Worm (Caenorhabditis elegans) whole organism, early embryonic: ENCODE data around the gene Y54F10AM.6.
A peak's percentile ranks its signal among the peaks of the same experiment; 100 is the strongest.

Experiments used
- B0310.2 ChIP-seq: sonication (generic microtip); optimal IDR thresholded peaks from 2 replicates; lab custom pipeline; 2016; ENCODE audit warnings: mild to moderate bottlenecking, missing genetic modification characterization, missing compliant biosample characterization
- F13C5.2 ChIP-seq: sonication (generic microtip); optimal IDR thresholded peaks from 2 replicates; lab custom pipeline; 2017; ENCODE audit warnings: mild to moderate bottlenecking, missing genetic modification characterization, inconsistent platforms, missing compliant biosample characterization
- aly-1 ChIP-seq: sonication (generic microtip); optimal IDR thresholded peaks from 2 replicates; lab custom pipeline; 2016; ENCODE audit warnings: missing genetic modification characterization, missing compliant biosample characterization
- ama-1 ChIP-seq: fragments of 150-350 bp; optimal IDR thresholded peaks from 2 replicates; lab custom pipeline; 2014
- ceh-13 ChIP-seq: fragments of 200-800 bp; sonication (Bioruptor generic); optimal IDR thresholded peaks from 2 replicates; lab custom pipeline; 2018; ENCODE audit warnings: mild to moderate bottlenecking, missing genetic modification characterization, missing compliant biosample characterization
- ceh-36 ChIP-seq: sonication (generic microtip); optimal IDR thresholded peaks from 2 replicates; lab custom pipeline; 2016; ENCODE audit warnings: missing genetic modification characterization, inconsistent platforms, missing compliant biosample characterization
- ets-7 ChIP-seq: sonication (generic microtip); optimal IDR thresholded peaks from 2 replicates; lab custom pipeline; 2016; ENCODE audit warnings: missing genotype, missing genetic modification characterization, missing compliant biosample characterization
- flt-1 ChIP-seq: fragments of 200-800 bp; sonication (Bioruptor generic); IDR thresholded peaks from 2 replicates; pipeline ENCODE4 v1.3.6; 2022; ENCODE audit warnings: missing genetic modification characterization, missing compliant biosample characterization
- hmbx-1 ChIP-seq: sonication (generic microtip); optimal IDR thresholded peaks from 2 replicates; lab custom pipeline; 2016; ENCODE audit warnings: mild to moderate bottlenecking, missing genetic modification characterization, missing compliant biosample characterization
- hmg-4 ChIP-seq: fragments of 200-800 bp; sonication (Bioruptor generic); optimal IDR thresholded peaks from 2 replicates; lab custom pipeline; 2018; ENCODE audit warnings: mild to moderate bottlenecking, missing genetic modification characterization, missing compliant biosample characterization
- hnd-1 ChIP-seq: sonication (generic microtip); optimal IDR thresholded peaks from 2 replicates; lab custom pipeline; 2016; ENCODE audit warnings: missing genetic modification characterization, missing compliant biosample characterization
- pes-1 ChIP-seq: fragments of 200-800 bp; sonication (Bioruptor generic); IDR thresholded peaks from 2 replicates; pipeline ENCODE4 v1.3.6; 2022; ENCODE audit warnings: missing genetic modification reagents, missing genetic modification characterization, missing compliant biosample characterization
- scrt-1 ChIP-seq: fragments of 200-800 bp; sonication (Bioruptor generic); IDR thresholded peaks from 2 replicates; pipeline ENCODE4 v1.3.6; 2022; ENCODE audit warnings: missing genetic modification characterization, missing compliant biosample characterization
- sea-1 ChIP-seq: fragments of 200-800 bp; sonication (Bioruptor generic); conservative IDR thresholded peaks from 2 replicates; pipeline ENCODE4 v1.3.6; 2022; ENCODE audit warnings: missing genetic modification characterization, missing compliant biosample characterization
- tbx-11 ChIP-seq: fragments of 200-800 bp; sonication (Bioruptor generic); IDR thresholded peaks from 2 replicates; pipeline ENCODE4 v1.3.6; 2022; ENCODE audit warnings: missing genetic modification characterization, missing compliant biosample characterization
- tbx-37 ChIP-seq: fragments of 200-800 bp; sonication (Bioruptor generic); conservative IDR thresholded peaks from 2 replicates; pipeline ENCODE4 v1.3.6; 2022; ENCODE audit warnings: missing genetic modification reagents, missing genetic modification characterization, missing compliant biosample characterization
- tra-4 ChIP-seq: sonication (generic microtip); optimal IDR thresholded peaks from 2 replicates; lab custom pipeline; 2017; ENCODE audit warnings: missing genetic modification characterization, missing compliant biosample characterization

Gene Y54F10AM.6

ce11 chrIII:2508518-2508917 lies at the start of gene Y54F10AM.6:
TSS of gene Y54F10AM.6 (plus strand) at chrIII:2508818.
- TF ChIP-seq ama-1 (no peak), tbx-37 (GFP tag; lab: Robert Waterston, UW) (no peak), sea-1 (GFP tag; lab: Robert Waterston, UW) (no peak), flt-1 (GFP tag; lab: Robert Waterston, UW) (no peak), aly-1 (tag; lab: Kevin White, UChicago) (no peak), ceh-13 (GFP tag; lab: Kevin White, UChicago) (no peak), hmbx-1 (tag; lab: Kevin White, UChicago) (no peak), ceh-36 (tag; lab: Kevin White, UChicago) (no peak), F13C5.2 (tag; lab: Kevin White, UChicago) (no peak), B0310.2 (tag; lab: Kevin White, UChicago) (no peak), tbx-11 (no peak), hmg-4 (GFP tag; lab: Kevin White, UChicago) (no peak), tra-4 (tag; lab: Kevin White, UChicago) (no peak), hnd-1 (tag; lab: Kevin White, UChicago) (no peak), pes-1 (no peak), ets-7 (tag; lab: Kevin White, UChicago) (no peak), scrt-1 (GFP tag; lab: Robert Waterston, UW) (no peak)

ce11 chrIII:2460403-2460802 lies 48.2 kb upstream of the Y54F10AM.6 start:
- 0 out of 2 replicates have a peak, but pooled peaks have one; percentile 16 for TF ChIP-seq pes-1

- TF ChIP-seq sea-1 (GFP tag; lab: Robert Waterston, UW) (no peak), ets-7 (tag; lab: Kevin White, UChicago) (no peak), tra-4 (tag; lab: Kevin White, UChicago) (no peak), hnd-1 (tag; lab: Kevin White, UChicago) (no peak), hmbx-1 (tag; lab: Kevin White, UChicago) (no peak), pes-1 (no peak), aly-1 (tag; lab: Kevin White, UChicago) (no peak), ceh-36 (tag; lab: Kevin White, UChicago) (no peak), hmg-4 (GFP tag; lab: Kevin White, UChicago) (no peak), tbx-37 (GFP tag; lab: Robert Waterston, UW) (no peak), ceh-13 (GFP tag; lab: Kevin White, UChicago) (no peak), flt-1 (GFP tag; lab: Robert Waterston, UW) (no peak)
Measured at ce11 chrIII:2468202-2468601, 40.4 kb upstream of the Y54F10AM.6 start, which contains the start of the genes E02H9.9 and E02H9.1. TSS of gene E02H9.9 (minus strand) at chrIII:2468302. TSS of gene E02H9.1 (plus strand) at chrIII:2468486.

- TF ChIP-seq tra-4 (tag; lab: Kevin White, UChicago) (no peak), F13C5.2 (tag; lab: Kevin White, UChicago) (peak; percentile 69)
Measured at ce11 chrIII:2471855-2472254, 36.8 kb upstream of the Y54F10AM.6 start.

ce11 chrIII:2473554-2473953 lies 35.1 kb upstream of the Y54F10AM.6 start, which contains the start of gene smg-6:
TSS of gene smg-6 (plus strand) at chrIII:2473854.
- TF ChIP-seq aly-1 (tag; lab: Kevin White, UChicago): no peak
- no peak for TF ChIP-seq ceh-36 (tag; lab: Kevin White, UChicago)
- no peak for TF ChIP-seq tbx-37 (GFP tag; lab: Robert Waterston, UW)
- no peak for TF ChIP-seq B0310.2 (tag; lab: Kevin White, UChicago)
- TF ChIP-seq scrt-1 (GFP tag; lab: Robert Waterston, UW): no peak

ce11 chrIII:2474781-2475180 lies 33.8 kb upstream of the Y54F10AM.6 start:
- TF ChIP-seq flt-1 (GFP tag; lab: Robert Waterston, UW): no peak
- TF ChIP-seq hnd-1 (tag; lab: Kevin White, UChicago): no peak
- TF ChIP-seq pes-1: no peak
- TF ChIP-seq ceh-13 (GFP tag; lab: Kevin White, UChicago): no peak
- TF ChIP-seq tra-4 (tag; lab: Kevin White, UChicago): no peak
- no peak for TF ChIP-seq B0310.2 (tag; lab: Kevin White, UChicago)
- no peak for TF ChIP-seq scrt-1 (GFP tag; lab: Robert Waterston, UW)
- TF ChIP-seq ets-7 (tag; lab: Kevin White, UChicago): no peak
- TF ChIP-seq hmbx-1 (tag; lab: Kevin White, UChicago): no peak
- no peak for TF ChIP-seq aly-1 (tag; lab: Kevin White, UChicago)
- no peak for TF ChIP-seq F13C5.2 (tag; lab: Kevin White, UChicago)
- TF ChIP-seq ceh-36 (tag; lab: Kevin White, UChicago): no peak
- no peak for TF ChIP-seq tbx-37 (GFP tag; lab: Robert Waterston, UW)
- no peak for TF ChIP-seq ama-1
- TF ChIP-seq tbx-11: no peak

ce11 chrIII:2477303-2477702 lies 31.3 kb upstream of the Y54F10AM.6 start:
- TF ChIP-seq hnd-1 (tag; lab: Kevin White, UChicago) (no peak), aly-1 (tag; lab: Kevin White, UChicago) (no peak), hmbx-1 (tag; lab: Kevin White, UChicago) (no peak), B0310.2 (tag; lab: Kevin White, UChicago) (no peak)

ce11 chrIII:2478605-2479004 lies 30.0 kb upstream of the Y54F10AM.6 start:
- TF ChIP-seq pes-1: no peak
